Fruit fly (Drosophila melanogaster): ENCODE data around the gene mew.

mew gene

DNA sequence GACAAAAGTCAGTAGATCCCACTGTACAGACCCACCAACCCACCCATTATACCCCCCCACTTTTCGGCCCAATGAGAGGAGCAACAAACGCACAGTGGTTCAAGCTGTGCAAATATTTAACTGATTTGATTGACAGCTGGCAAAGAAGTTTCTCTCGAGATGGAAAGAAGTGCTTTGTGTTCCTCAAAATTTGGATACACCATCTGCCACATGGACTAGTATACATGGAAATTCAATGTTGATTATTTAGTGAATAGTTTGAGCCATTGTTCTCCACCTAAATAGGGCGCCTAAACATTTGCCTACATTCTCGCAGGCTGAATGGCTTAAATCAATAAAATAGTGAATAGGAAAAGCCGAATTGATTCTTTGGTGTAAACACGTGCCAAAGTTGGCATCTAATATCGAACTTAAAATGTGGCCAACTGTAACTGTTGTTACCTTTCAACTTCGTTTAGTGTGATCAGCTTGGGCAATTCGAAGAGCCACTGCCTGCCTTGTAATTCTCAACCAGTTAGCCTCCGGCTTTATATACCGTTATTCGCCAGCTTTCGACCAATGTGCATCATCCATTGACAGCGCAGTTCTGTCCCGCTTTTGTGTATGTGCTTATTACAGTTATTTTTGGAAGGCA is 23.1 kb upstream of the mew start (continued):
- TF ChIP-seq ERR (GFP tag; optimal IDR thresholded peaks at IDR 0.05) (no peak), lola (GFP tag; optimal IDR thresholded peaks at IDR 0.05) (no peak), CG9932 (GFP tag; IDR thresholded peaks at IDR 0.05) (0 out of 2 replicates have a peak, but pooled peaks have one; percentile 6), salm (tag; optimal IDR thresholded peaks at IDR 0.05) (no peak), HmgD (GFP tag; optimal IDR thresholded peaks at IDR 0.05) (no peak), CG14050 (GFP tag; IDR thresholded peaks at IDR 0.05) (no peak), sens (GFP tag) (peak; percentile 77), jigr1 (GFP tag; IDR thresholded peaks at IDR 0.05) (no peak), ap (GFP tag; IDR thresholded peaks at IDR 0.05) (no peak), CG11085 (GFP tag; IDR thresholded peaks at IDR 0.05) (no peak), CG3407 (GFP tag; optimal IDR thresholded peaks at IDR 0.05) (no peak), CG1647 (GFP tag; optimal IDR thresholded peaks at IDR 0.05) (no peak), CG7987 (GFP tag; optimal IDR thresholded peaks at IDR 0.05) (no peak), CG8388 (GFP tag; optimal IDR thresholded peaks at IDR 0.05) (no peak), Hr3 (GFP tag; optimal IDR thresholded peaks at IDR 0.05) (no peak), Taf1 (GFP tag; IDR thresholded peaks at IDR 0.05) (no peak), CG17829 (tag; optimal IDR thresholded peaks at IDR 0.05) (no peak), NK7.1 (GFP tag; optimal IDR thresholded peaks at IDR 0.05) (no peak), Dek (tag; optimal IDR thresholded peaks at IDR 0.05) (no peak), CG4707 (GFP tag; optimal IDR thresholded peaks at IDR 0.05) (peak; percentile 4), CG17328 (GFP tag; IDR thresholded peaks at IDR 0.05) (no peak), Pdp1 (GFP tag; optimal IDR thresholded peaks at IDR 0.05) (peak in 1 of 2 experiments; percentile 37), ewg (GFP tag; optimal IDR thresholded peaks at IDR 0.05) (no peak), vnd (GFP tag; IDR thresholded peaks at IDR 0.05; ENCODE audit: partially characterized antibody) (no peak), ac (GFP tag; optimal IDR thresholded peaks at IDR 0.05) (no peak), Med (GFP tag) (peak; percentile 40), Doc2 (GFP tag; IDR thresholded peaks at IDR 0.05) (no peak), CG17186 (GFP tag; optimal IDR thresholded peaks at IDR 0.05) (no peak), Mrtf (GFP tag; IDR thresholded peaks at IDR 0.05) (no peak), Hmr (GFP tag; optimal IDR thresholded peaks at IDR 0.05) (peak; percentile 5), trem (tag; optimal IDR thresholded peaks at IDR 0.05) (no peak), CG10979 (tag; optimal IDR thresholded peaks at IDR 0.05) (no peak), Rx (GFP tag; IDR thresholded peaks at IDR 0.05) (no peak), CG6854 (GFP tag; optimal IDR thresholded peaks at IDR 0.05) (no peak), CG4854 (GFP tag; optimal IDR thresholded peaks at IDR 0.05) (no peak), caup (GFP tag; optimal IDR thresholded peaks at IDR 0.05; ENCODE audit: severe bottlenecking) (no peak), seq (GFP tag; IDR thresholded peaks at IDR 0.05) (no peak), Kr (GFP tag; optimal IDR thresholded peaks at IDR 0.05) (no peak), B-H2 (GFP tag; optimal IDR thresholded peaks at IDR 0.05) (peak; percentile 5), nerfin-1 (tag; optimal IDR thresholded peaks at IDR 0.05) (no peak), tx (GFP tag; optimal IDR thresholded peaks at IDR 0.05) (peak; percentile 8), CG8924 (tag; optimal IDR thresholded peaks at IDR 0.05) (no peak), CG1792 (GFP tag; optimal IDR thresholded peaks at IDR 0.05) (no peak), CG13296 (GFP tag; optimal IDR thresholded peaks at IDR 0.05) (no peak), eve (GFP tag; optimal IDR thresholded peaks at IDR 0.05) (no peak), Dp (GFP tag; optimal IDR thresholded peaks at IDR 0.05) (no peak), CG7745 (tag; optimal IDR thresholded peaks at IDR 0.05) (no peak), dmrt99B (tag; optimal IDR thresholded peaks at IDR 0.05) (no peak), wek (GFP tag; optimal IDR thresholded peaks at IDR 0.05) (no peak), Sox102F (GFP tag; optimal IDR thresholded peaks at IDR 0.05) (no peak)
